Worm (Caenorhabditis elegans): ENCODE measurements around the gene F58F9.1.

The F58F9.1 gene

ce11 chrIV:6275671-6276209 lies 26.1 kb downstream of the F58F9.1 start, which contains the start of the genes aat-4 and T13A10.1:
Gene aat-4 (minus strand): TSS chrIV:6275721.
Gene T13A10.1 (plus strand): TSS chrIV:6276081.
- peak; percentile 65; the same call in 1 of the 2 replicates for TF ChIP-seq nhr-41 (GFP tag; IDR thresholded peaks at IDR 0.05)
- no peak for TF ChIP-seq lin-15B (tag; optimal IDR thresholded peaks at IDR 0.05)
- TF ChIP-seq spr-3 (GFP tag; optimal IDR thresholded peaks at IDR 0.05) = no peak
- TF ChIP-seq unc-62 (GFP tag; optimal IDR thresholded peaks at IDR 0.05 in 1 of 2) = peak in 1 of 2 experiments; percentile 74
- TF ChIP-seq unc-62 (tag; optimal IDR thresholded peaks at IDR 0.05) = no peak
- TF ChIP-seq Y105C5A.15 (GFP tag; IDR thresholded peaks at IDR 0.05) = no peak
- no peak for TF ChIP-seq ceh-62 (tag; optimal IDR thresholded peaks at IDR 0.05)
- no peak for TF ChIP-seq dmd-8 (GFP tag; IDR thresholded peaks at IDR 0.05)
- TF ChIP-seq gei-8 (GFP tag; optimal IDR thresholded peaks at IDR 0.05) = no peak
- no peak for TF ChIP-seq zip-2 (tag; optimal IDR thresholded peaks at IDR 0.05)
- TF ChIP-seq pqm-1 (tag; optimal IDR thresholded peaks at IDR 0.05) = peak; percentile 92
- no peak for TF ChIP-seq duxl-1 (tag; optimal IDR thresholded peaks at IDR 0.05; ENCODE audit: poor library complexity)
- TF ChIP-seq unc-130 (GFP tag; optimal IDR thresholded peaks at IDR 0.05) = no peak
- TF ChIP-seq ctbp-1 (GFP tag; IDR thresholded peaks at IDR 0.05) = no peak
- peak; percentile 60 for TF ChIP-seq nhr-28 (tag; optimal IDR thresholded peaks at IDR 0.05)
- peak; percentile 88 for TF ChIP-seq dmd-6 (GFP tag; IDR thresholded peaks at IDR 0.05)
- no peak for TF ChIP-seq F44E2.7 (GFP tag; IDR thresholded peaks at IDR 0.05)
- peak; percentile 84 for TF ChIP-seq php-3 (GFP tag; IDR thresholded peaks at IDR 0.05)
- no peak for TF ChIP-seq dmd-9 (GFP tag; IDR thresholded peaks at IDR 0.05)
- no peak for TF ChIP-seq nhr-48 (tag; optimal IDR thresholded peaks at IDR 0.05)
- TF ChIP-seq nhr-237 (tag; optimal IDR thresholded peaks at IDR 0.05) = no peak

- TF ChIP-seq nhr-76 (tag; optimal IDR thresholded peaks at IDR 0.05) (no peak), ZK337.2 (GFP tag; IDR thresholded peaks at IDR 0.05) (no peak), ceh-32 (tag; optimal IDR thresholded peaks at IDR 0.05; ENCODE audit: poor library complexity) (no peak), zfp-3 (GFP tag; conservative IDR thresholded peaks at IDR 0.05) (no peak)
These were observed 29.8 kb downstream of the F58F9.1 start, which contains the start of gene sams-5 for ce11 chrIV:6279392-6279791. Gene sams-5 (minus strand): TSS chrIV:6279522.

DNA sequence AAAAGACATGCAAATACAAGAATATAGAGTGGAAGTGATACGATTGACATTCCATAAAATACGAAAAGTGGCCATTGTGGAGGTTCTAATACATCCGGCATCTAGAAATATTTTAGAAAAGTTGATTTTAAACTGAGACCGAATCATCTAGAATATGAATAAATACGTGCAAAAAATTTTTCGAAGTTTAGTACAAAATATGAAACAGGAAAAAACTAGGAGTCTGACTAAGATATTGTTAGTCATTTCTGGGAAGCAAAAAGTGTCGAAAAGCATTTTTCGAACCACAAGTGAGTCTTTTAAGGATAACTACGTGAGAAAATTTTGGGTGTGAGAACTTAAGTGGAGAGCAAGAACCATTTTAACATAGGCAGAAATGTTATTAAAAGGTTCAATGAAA lies 32.5 kb downstream of the F58F9.1 start, which contains the start of gene srv-32:
Gene srv-32 (minus strand): TSS at position 101 of the 400 bp plus-strand sequence.
- TF ChIP-seq gei-8 (GFP tag; optimal IDR thresholded peaks at IDR 0.05) = no peak
- TF ChIP-seq zag-1 (tag; optimal IDR thresholded peaks at IDR 0.05) = no peak
- no peak for TF ChIP-seq tra-1 (GFP tag; IDR thresholded peaks at IDR 0.05)
- no peak for TF ChIP-seq unc-130 (GFP tag; optimal IDR thresholded peaks at IDR 0.05)
- TF ChIP-seq spr-1 (tag; optimal IDR thresholded peaks at IDR 0.05) = no peak
- no peak for TF ChIP-seq ztf-7 (tag; optimal IDR thresholded peaks at IDR 0.05)
- no peak for TF ChIP-seq tag-97 (GFP tag; IDR thresholded peaks at IDR 0.05)

DNA sequence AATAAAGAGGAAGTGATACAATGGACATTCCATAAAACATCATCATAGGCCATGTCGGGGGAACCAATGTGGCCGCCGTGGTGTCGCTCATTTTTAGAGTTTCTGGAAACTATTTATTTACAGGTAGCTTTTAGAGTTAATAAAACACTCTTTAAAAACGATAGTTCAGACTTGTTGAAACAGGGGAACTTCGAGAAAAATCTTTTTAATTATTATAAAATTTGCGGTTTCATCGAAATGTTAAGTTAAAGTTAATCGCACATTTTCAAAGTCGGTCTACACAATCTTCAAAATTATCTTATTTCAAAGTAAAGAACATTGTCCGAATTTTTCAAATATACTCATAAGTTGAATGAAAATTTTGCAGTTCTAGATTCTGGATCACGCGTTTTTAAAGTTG lies 34.6 kb downstream of the F58F9.1 start, which contains the start of gene ops-1:
Gene ops-1 (minus strand): TSS at position 101 of the 400 bp plus-strand sequence.
- TF ChIP-seq nhr-77 (tag; optimal IDR thresholded peaks at IDR 0.05) (no peak), ctbp-1 (GFP tag; IDR thresholded peaks at IDR 0.05) (no peak), lin-1 (GFP tag; IDR thresholded peaks at IDR 0.05) (no peak), set-16 (GFP tag; IDR thresholded peaks at IDR 0.05) (no peak), aly-2 (tag; optimal IDR thresholded peaks at IDR 0.05) (no peak), snpc-4 (tag; optimal IDR thresholded peaks at IDR 0.05) (no peak), madf-9 (GFP tag; conservative IDR thresholded peaks at IDR 0.05) (no peak), F44E2.7 (GFP tag; IDR thresholded peaks at IDR 0.05) (no peak), nhr-48 (tag; optimal IDR thresholded peaks at IDR 0.05) (no peak), ztf-11 (tag; optimal IDR thresholded peaks at IDR 0.05) (no peak), fos-1 (tag; optimal IDR thresholded peaks at IDR 0.05) (no peak), nhr-28 (tag; optimal IDR thresholded peaks at IDR 0.05) (no peak), mxl-2 (GFP tag; conservative IDR thresholded peaks at IDR 0.05) (no peak), unc-130 (GFP tag; optimal IDR thresholded peaks at IDR 0.05) (no peak), dmd-6 (GFP tag; IDR thresholded peaks at IDR 0.05) (no peak), pha-4 (GFP tag; IDR thresholded peaks at IDR 0.05) (no peak), pha-4 (tag; optimal IDR thresholded peaks at IDR 0.05) (no peak)
